Worm (Caenorhabditis elegans) whole organism, L4 larva: ENCODE measurements around the gene eif-3.K.
A peak's percentile ranks its signal among the peaks of the same experiment; 100 is the strongest.

Experiments used
- F26F4.8 ChIP-seq: fragments of 200-800 bp; sonication (Bioruptor generic); conservative IDR thresholded peaks from 2 replicates; pipeline ENCODE4 v1.3.6; 2022; ENCODE audit warnings: missing genetic modification characterization, missing compliant biosample characterization
- ZK337.2 ChIP-seq: fragments of 200-800 bp; sonication (Bioruptor generic); IDR thresholded peaks from 2 replicates; pipeline ENCODE4 v1.3.6; 2022; ENCODE audit warnings: missing genetic modification reagents, missing genetic modification characterization, missing compliant biosample characterization
- aha-1 ChIP-seq: fragments of 150-350 bp; peaks from one replicate; lab custom pipeline; 2014; ENCODE audit warnings: missing biosample characterization, missing genetic modification characterization
- ama-1 ChIP-seq: fragments of 150-350 bp; optimal IDR thresholded peaks from 2 replicates; lab custom pipeline; 2014; ENCODE audit warnings: inconsistent platforms, mixed read lengths
- ceh-62 ChIP-seq: sonication (generic microtip); optimal IDR thresholded peaks from 2 replicates; lab custom pipeline; 2017; ENCODE audit warnings: missing biosample characterization, missing genetic modification characterization
- ces-1 ChIP-seq: fragments of 150-350 bp; sonication (generic microtip); optimal IDR thresholded peaks from 4 replicates; lab custom pipeline; 2014; ENCODE audit warnings: missing biosample characterization, missing genetic modification reagents, missing genetic modification characterization
- cey-2 ChIP-seq: sonication (generic microtip); optimal IDR thresholded peaks from 3 replicates; lab custom pipeline; 2017; ENCODE audit warnings: missing genetic modification characterization, mild to moderate bottlenecking, missing compliant biosample characterization, antibody characterized with exemption, borderline replicate concordance; ENCODE audit not compliant: insufficient read depth
- dmd-6 ChIP-seq: fragments of 200-800 bp; sonication (Bioruptor generic); IDR thresholded peaks from 2 replicates; pipeline ENCODE4 v1.3.6; 2022; ENCODE audit warnings: missing genetic modification reagents, missing genetic modification characterization, missing compliant biosample characterization
- duxl-1 ChIP-seq: sonication (generic microtip); optimal IDR thresholded peaks from 2 replicates; lab custom pipeline; 2016; ENCODE audit warnings: mild to moderate bottlenecking, missing genetic modification characterization, moderate library complexity, missing compliant biosample characterization; ENCODE audit not compliant: poor library complexity
- egl-27 ChIP-seq: sonication (generic microtip); optimal IDR thresholded peaks from 3 replicates; lab custom pipeline; 2017; ENCODE audit warnings: missing biosample characterization, missing genetic modification reagents, missing genetic modification characterization
- egl-43 ChIP-seq: fragments of 200-800 bp; sonication (Bioruptor generic); IDR thresholded peaks from 2 replicates; pipeline ENCODE4 v1.3.6; 2022; ENCODE audit warnings: missing genetic modification reagents, missing genetic modification characterization, missing compliant biosample characterization
- fkh-10 ChIP-seq: fragments of 150-350 bp; optimal IDR thresholded peaks from 2 replicates; lab custom pipeline; 2014; ENCODE audit warnings: missing biosample characterization, missing genetic modification reagents, missing genetic modification characterization
- fos-1 ChIP-seq: fragments of 150-350 bp; optimal IDR thresholded peaks from 2 replicates; lab custom pipeline; 2014; ENCODE audit warnings: missing biosample characterization, missing genetic modification characterization
- gei-8 ChIP-seq: fragments of 200-800 bp; sonication (Bioruptor generic); optimal IDR thresholded peaks from 2 replicates; lab custom pipeline; 2018; ENCODE audit warnings: mild to moderate bottlenecking, missing genetic modification characterization, missing compliant biosample characterization
- hlh-30 ChIP-seq: sonication (generic microtip); optimal IDR thresholded peaks from 2 replicates; lab custom pipeline; 2017; ENCODE audit warnings: antibody characterized with exemption, mild to moderate bottlenecking, missing genetic modification characterization, missing compliant biosample characterization; ENCODE audit not compliant: insufficient read depth
- hmg-1.1 ChIP-seq: fragments of 200-800 bp; sonication (Bioruptor generic); IDR thresholded peaks from 2 replicates; pipeline ENCODE4 v1.3.6; 2022; ENCODE audit warnings: missing genetic modification reagents, missing genetic modification characterization, missing compliant biosample characterization
- jun-1 ChIP-seq: fragments of 150-350 bp; optimal IDR thresholded peaks from 2 replicates; lab custom pipeline; 2014; ENCODE audit warnings: missing biosample characterization, missing genetic modification reagents, missing genetic modification characterization
- lin-15B ChIP-seq: fragments of 150-350 bp; sonication (generic microtip); optimal IDR thresholded peaks from 3 replicates; lab custom pipeline; 2014; ENCODE audit warnings: missing biosample characterization, missing genetic modification characterization
- lsy-2 ChIP-seq, 2 experiments: fragments of 150-350 bp in 1 of 2; sonication (generic microtip) in 1 of 2; optimal IDR thresholded peaks; 2 replicates each; lab custom pipeline; 2014 to 2017; ENCODE audit warnings: missing biosample characterization in 2 of 2, missing genetic modification characterization in 2 of 2
- madf-5 ChIP-seq, 2 experiments: fragments of 200-800 bp; sonication (Bioruptor generic); IDR thresholded peaks; 2 replicates each; pipeline ENCODE4 v1.3.6; 2022; ENCODE audit warnings: missing compliant biosample characterization in 2 of 2, missing genetic modification characterization in 2 of 2
- mxl-3 ChIP-seq: fragments of 200-800 bp; sonication (Bioruptor generic); optimal IDR thresholded peaks from 2 replicates; lab custom pipeline; 2018; ENCODE audit warnings: mild to moderate bottlenecking, missing genetic modification characterization, missing compliant biosample characterization
- nhr-10 ChIP-seq: fragments of 150-350 bp; optimal IDR thresholded peaks from 2 replicates; lab custom pipeline; 2014; ENCODE audit warnings: missing biosample characterization, missing genetic modification characterization
- nhr-25 ChIP-seq: sonication (generic microtip); optimal IDR thresholded peaks from 2 replicates; lab custom pipeline; 2017; ENCODE audit warnings: missing genetic modification characterization, mild to moderate bottlenecking, missing compliant biosample characterization, antibody characterized with exemption, moderate library complexity, borderline replicate concordance; ENCODE audit not compliant: insufficient read depth
- nhr-28 ChIP-seq: fragments of 150-350 bp; optimal IDR thresholded peaks from 2 replicates; lab custom pipeline; 2014; ENCODE audit warnings: missing biosample characterization, missing genetic modification characterization
- nhr-77 ChIP-seq: fragments of 150-350 bp; optimal IDR thresholded peaks from 2 replicates; lab custom pipeline; 2014; ENCODE audit warnings: missing biosample characterization, missing genetic modification characterization
- pha-4 ChIP-seq, 2 experiments: fragments of 150-350 bp in 1 of 2; fragments of 200-800 bp in 1 of 2; sonication (Bioruptor generic) in 1 of 2; IDR thresholded peaks in 1 of 2; optimal IDR thresholded peaks in 1 of 2; 2 replicates each; pipeline versions ENCODE4 v1.3.6 to Lab custom; 2014 to 2022; ENCODE audit warnings: missing genetic modification characterization in 2 of 2, missing genetic modification reagents in 2 of 2, missing biosample characterization in 1 of 2, missing compliant biosample characterization in 1 of 2
- pqm-1 ChIP-seq: sonication (generic microtip); optimal IDR thresholded peaks from 2 replicates; lab custom pipeline; 2017; ENCODE audit warnings: missing biosample characterization, missing genetic modification characterization
- unc-62 ChIP-seq, 3 experiments: fragments of 150-350 bp in 1 of 3; sonication (generic microtip); optimal IDR thresholded peaks in 2 of 3; peaks in 1 of 3; 1 replicate in 1 of 3; 2 replicates in 2 of 3; lab custom pipeline; 2014 to 2017; ENCODE audit warnings: missing biosample characterization in 3 of 3, missing genetic modification characterization in 3 of 3, missing genetic modification reagents in 3 of 3, missing genotype in 1 of 3
- zfp-2 ChIP-seq: sonication (generic microtip); optimal IDR thresholded peaks from 2 replicates; lab custom pipeline; 2016; ENCODE audit warnings: mild to moderate bottlenecking, missing genetic modification characterization, missing compliant biosample characterization
- zfp-3 ChIP-seq: fragments of 200-800 bp; sonication (Bioruptor generic); conservative IDR thresholded peaks from 2 replicates; pipeline ENCODE4 v1.3.6; 2022; ENCODE audit warnings: missing genetic modification reagents, missing genetic modification characterization, missing compliant biosample characterization
- zip-11 ChIP-seq: fragments of 200-800 bp; sonication (Bioruptor generic); IDR thresholded peaks from 2 replicates; pipeline ENCODE4 v1.3.6; 2022; ENCODE audit warnings: missing genetic modification characterization, missing compliant biosample characterization

The eif-3.K gene

DNA sequence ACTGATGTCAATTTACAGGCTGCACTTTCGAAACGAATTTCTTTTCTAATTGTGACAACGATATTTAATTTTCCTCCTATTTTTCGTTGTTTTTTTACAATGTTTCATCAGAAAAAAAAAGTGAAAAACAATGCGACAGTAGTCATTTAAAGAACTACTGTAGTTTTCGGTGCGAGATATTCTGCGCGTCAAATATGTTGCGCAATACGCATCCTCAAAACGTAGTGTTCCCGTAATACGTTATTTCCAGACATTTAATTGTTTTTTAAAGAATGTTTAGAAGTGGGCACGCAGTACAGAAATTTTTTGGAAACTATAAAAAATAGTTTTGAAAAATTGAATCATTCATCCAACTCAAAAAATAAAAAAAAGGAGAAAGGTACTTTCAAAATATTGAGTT, 20.2 kb downstream of the eif-3.K start:
- TF ChIP-seq unc-62 (GFP tag; optimal IDR thresholded peaks at IDR 0.05 in 1 of 2; lab: Kevin White, UChicago), result peak in 1 of 2 experiments; percentile 59
- TF ChIP-seq unc-62 (tag; optimal IDR thresholded peaks at IDR 0.05; lab: Kevin White, UChicago), result no peak
- TF ChIP-seq egl-43 (GFP tag; lab: Robert Waterston, UW), result no peak

ce11 chrV:12987061-12987460, 33.3 kb downstream of the eif-3.K start, which contains the start of gene shw-3:
shw-3 (minus strand) TSS chrV:12987161.
- no peak for TF ChIP-seq madf-5 (GFP tag; IDR thresholded peaks at IDR 0.05; lab: Robert Waterston, UW)
- no peak for TF ChIP-seq mxl-3 (GFP tag; lab: Kevin White, UChicago)
- no peak for TF ChIP-seq gei-8
- no peak for TF ChIP-seq hmg-1.1 (GFP tag; lab: Robert Waterston, UW)
- no peak for TF ChIP-seq egl-43 (GFP tag; lab: Robert Waterston, UW)
- no peak for TF ChIP-seq aha-1 (tag; lab: Kevin White, UChicago)
- no peak for TF ChIP-seq ama-1 (lab: Kevin White, UChicago)

- TF ChIP-seq lin-15B (tag; lab: Kevin White, UChicago) (no peak), ZK337.2 (GFP tag; lab: Robert Waterston, UW) (no peak), pha-4 (GFP tag; IDR thresholded peaks at IDR 0.05; lab: Robert Waterston, UW) (no peak), pha-4 (tag; optimal IDR thresholded peaks at IDR 0.05; lab: Kevin White, UChicago) (no peak), pqm-1 (tag; lab: Kevin White, UChicago) (no peak), cey-2 (tag; lab: Kevin White, UChicago) (no peak)
Measured at ce11 chrV:12988256-12988655, 34.5 kb downstream of the eif-3.K start, which contains the start of gene F15B9.8. F15B9.8 (plus strand) TSS chrV:12988556.

DNA sequence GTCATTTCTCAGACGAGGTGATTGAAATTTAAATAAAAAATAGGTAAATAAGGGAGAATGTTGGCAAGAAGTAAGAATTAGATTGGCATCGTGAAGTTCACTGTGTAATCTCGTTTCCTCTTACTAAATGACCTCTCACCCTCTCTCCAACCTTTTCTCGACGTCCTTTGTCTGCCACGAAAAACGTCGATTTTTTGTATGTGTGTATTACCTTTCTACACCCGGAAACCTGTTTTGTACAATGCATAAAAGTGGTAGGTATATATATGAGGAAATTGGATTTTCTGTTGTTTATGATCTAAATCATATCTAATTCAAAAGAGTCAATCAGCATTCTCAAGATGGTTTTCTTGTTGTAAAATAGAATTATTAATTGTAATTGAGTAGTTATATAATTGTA, 39.1 kb downstream of the eif-3.K start, which contains the start of the genes F15B9.11 and dsl-7:
Gene F15B9.11 (minus strand): TSS at position 5 of the 400 bp plus-strand sequence.
Gene dsl-7 (plus strand): TSS at position 260 of the 400 bp plus-strand sequence.
- TF ChIP-seq ama-1 (lab: Kevin White, UChicago) (no peak), dmd-6 (no peak)

- TF ChIP-seq duxl-1 (tag; lab: Kevin White, UChicago), result no peak
- TF ChIP-seq aha-1 (tag; lab: Kevin White, UChicago), result peak; percentile 48
- TF ChIP-seq nhr-28, result peak; percentile 3
- no peak for TF ChIP-seq lsy-2 (tag; optimal IDR thresholded peaks at IDR 0.05; lab: Kevin White, UChicago)
Measured at ce11 chrV:12995269-12995668, 41.5 kb downstream of the eif-3.K start, which contains the start of gene far-5. far-5 (plus strand) TSS chrV:12995569.

ce11 chrV:12997422-12997821, 43.6 kb downstream of the eif-3.K start, which contains the start of gene far-3:
far-3 (minus strand) TSS chrV:12997522.
- no peak for TF ChIP-seq zfp-2 (tag; lab: Kevin White, UChicago)
- TF ChIP-seq nhr-77 (tag; lab: Kevin White, UChicago), result no peak
- TF ChIP-seq fos-1 (tag; lab: Kevin White, UChicago), result no peak
- TF ChIP-seq fkh-10 (GFP tag; lab: Kevin White, UChicago), result no peak
- TF ChIP-seq mxl-3 (GFP tag; lab: Kevin White, UChicago), result no peak
- TF ChIP-seq jun-1 (tag; lab: Kevin White, UChicago), result no peak
- TF ChIP-seq nhr-10 (tag; lab: Kevin White, UChicago), result no peak
- TF ChIP-seq nhr-25 (tag; lab: Kevin White, UChicago), result no peak
- TF ChIP-seq hlh-30 (tag; lab: Kevin White, UChicago), result no peak
- TF ChIP-seq egl-27, result no peak
- TF ChIP-seq zfp-3 (GFP tag; lab: Robert Waterston, UW), result no peak
- no peak for TF ChIP-seq ces-1
- no peak for TF ChIP-seq F26F4.8 (GFP tag; lab: Robert Waterston, UW)
- no peak for TF ChIP-seq zip-11
- TF ChIP-seq ceh-62 (tag; lab: Kevin White, UChicago), result no peak
